Worm (Caenorhabditis elegans): ENCODE results near the gene C08B6.11.

- TF ChIP-seq ztf-11 (tag; optimal IDR thresholded peaks at IDR 0.05), result no peak
- TF ChIP-seq nhr-25 (tag; optimal IDR thresholded peaks at IDR 0.05), result no peak
- TF ChIP-seq aly-2 (tag; optimal IDR thresholded peaks at IDR 0.05), result no peak
Observed at ce11 chrV:10094374-10094773, 13.0 kb upstream of the C08B6.11 start, which contains the start of gene srd-49.
